Worm (Caenorhabditis elegans) whole organism, late embryonic: ENCODE data around the gene Y54F10BM.22.

Experiments used
- F13H6.1 ChIP-seq: sonication (generic microtip); optimal IDR thresholded peaks from 2 replicates; lab custom pipeline; 2016; ENCODE audit warnings: missing genetic modification characterization, missing compliant biosample characterization
- ama-1 ChIP-seq: fragments of 150-350 bp; optimal IDR thresholded peaks from 2 replicates; lab custom pipeline; 2014
- fax-1 ChIP-seq: sonication (generic microtip); optimal IDR thresholded peaks from 2 replicates; lab custom pipeline; 2016; ENCODE audit warnings: missing genotype, missing genetic modification characterization, missing compliant biosample characterization
- nhr-11 ChIP-seq: fragments of 150-350 bp; optimal IDR thresholded peaks from 2 replicates; lab custom pipeline; 2014; ENCODE audit warnings: missing biosample characterization, missing genetic modification characterization
- unc-55 ChIP-seq: sonication (generic microtip); optimal IDR thresholded peaks from 2 replicates; lab custom pipeline; 2017; ENCODE audit warnings: missing biosample characterization, missing genetic modification reagents, missing genetic modification characterization

DNA sequence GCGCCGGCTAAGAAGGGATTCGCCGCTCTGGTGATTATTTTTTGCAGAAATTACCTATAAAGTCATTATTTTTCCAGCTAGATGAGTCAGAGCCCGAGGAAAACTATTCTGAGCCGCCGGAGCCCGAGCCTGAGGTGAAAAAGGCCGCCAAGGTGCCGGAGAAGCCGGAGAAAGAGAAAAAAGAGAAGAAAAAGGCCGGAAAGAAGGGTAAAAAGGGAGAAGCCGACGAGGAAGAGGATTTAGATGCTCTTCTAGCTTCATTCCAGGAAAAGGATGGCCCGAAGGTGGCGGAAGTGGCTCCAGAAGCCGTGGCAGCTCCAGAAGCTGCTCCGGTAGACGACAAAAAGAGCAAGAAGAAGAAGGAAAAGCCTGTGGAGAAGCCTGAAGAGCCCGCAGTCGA is 34.0 kb downstream of the Y54F10BM.22 start:
- TF ChIP-seq fax-1: no peak
- TF ChIP-seq unc-55 (GFP tag; lab: Kevin White, UChicago): no peak
- TF ChIP-seq F13H6.1 (tag; lab: Kevin White, UChicago): no peak
- no peak for TF ChIP-seq nhr-11 (tag; lab: Kevin White, UChicago)
- no peak for TF ChIP-seq ama-1 (lab: Kevin White, UChicago)
